Worm (Caenorhabditis elegans): ENCODE results near the gene manf-1.
"Not testable (repeated sequence)": the region's sequence is repeated elsewhere in the genome, so short reads cannot be mapped to it uniquely, and the experiment has no call there.

The manf-1 gene

DNA sequence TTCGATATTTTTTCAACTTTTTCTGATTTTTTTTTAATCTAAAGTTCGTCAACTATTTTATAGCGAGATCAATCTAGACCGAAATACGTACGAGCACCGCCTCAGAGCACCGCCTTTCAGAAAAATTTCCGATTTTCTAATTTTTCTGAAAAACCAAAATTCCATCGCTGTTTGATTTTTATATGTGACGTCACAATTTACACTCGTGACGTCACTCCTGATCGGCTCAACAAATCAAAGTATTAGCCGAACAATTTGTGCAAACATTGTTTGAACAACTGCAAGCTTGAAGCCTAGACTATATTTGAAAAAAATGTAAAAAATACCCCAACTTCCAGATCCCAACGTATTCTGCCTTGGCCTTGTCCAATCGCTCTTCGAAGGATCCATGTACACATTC lies 7.0 kb upstream of the manf-1 start:
- TF ChIP-seq zag-1 (tag; optimal IDR thresholded peaks at IDR 0.05) (no peak), elt-1 (tag; optimal IDR thresholded peaks at IDR 0.05) (no peak), sma-9 (GFP tag; optimal IDR thresholded peaks at IDR 0.05) (no peak), sma-9 (tag; optimal IDR thresholded peaks at IDR 0.05) (no peak), sem-4 (tag; optimal IDR thresholded peaks at IDR 0.05) (no peak), ztf-11 (tag; optimal IDR thresholded peaks at IDR 0.05) (no peak)

DNA sequence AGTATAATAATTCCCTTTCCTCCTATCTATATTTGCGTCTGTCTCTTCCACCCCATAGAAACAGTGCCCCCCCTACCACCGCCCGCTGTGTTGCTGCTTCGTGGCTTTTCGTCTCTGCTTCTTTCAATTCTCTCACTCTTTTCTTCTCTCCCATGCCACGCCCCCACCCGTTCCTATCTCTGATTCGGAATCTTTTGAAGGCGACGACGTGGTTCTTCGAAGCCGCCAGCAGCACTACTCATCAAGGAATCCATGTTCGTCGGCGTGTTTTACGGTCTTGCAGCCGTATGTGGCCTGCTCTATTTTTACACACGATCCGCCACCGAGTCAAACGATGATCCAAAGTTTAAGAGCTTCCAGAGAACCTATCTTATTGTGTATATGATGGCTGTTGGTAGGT lies 3.0 kb upstream of the manf-1 start, which contains the start of gene samt-1:
TSS of gene samt-1 (plus strand) at position 176 of the 400 bp plus-strand sequence.
- TF ChIP-seq lsy-2 (tag; optimal IDR thresholded peaks at IDR 0.05), result no peak
- TF ChIP-seq nhr-10 (tag; optimal IDR thresholded peaks at IDR 0.05), result no peak

DNA sequence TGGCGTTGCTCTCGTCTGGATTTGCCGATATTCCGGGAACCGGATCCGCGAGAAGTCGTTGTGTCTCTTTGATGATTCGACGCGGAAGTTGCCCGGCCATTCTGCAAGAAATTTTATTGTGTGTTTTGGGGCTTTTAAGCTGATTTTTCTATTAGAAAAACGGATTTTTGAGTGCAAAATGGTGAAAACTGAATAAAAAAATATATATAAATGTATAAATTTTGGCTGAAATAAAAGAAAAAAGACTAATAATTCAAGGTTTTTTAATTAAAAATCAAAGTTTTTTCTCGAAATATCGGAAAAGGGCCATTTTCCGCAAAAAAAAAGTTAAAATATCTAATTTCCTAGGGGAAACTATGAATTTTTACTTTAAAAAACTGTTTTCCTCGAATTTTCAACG lies 2.6 kb downstream of the manf-1 start, which contains the start of gene ubc-13:
TSS of gene ubc-13 (minus strand) at position 101 of the 400 bp plus-strand sequence.
- TF ChIP-seq elt-1 (tag; optimal IDR thresholded peaks at IDR 0.05) (no peak), C34F6.9 (tag; optimal IDR thresholded peaks at IDR 0.05) (no peak), lin-39 (tag; optimal IDR thresholded peaks at IDR 0.05) (no peak), lin-11 (tag; optimal IDR thresholded peaks at IDR 0.05) (no peak), F13H6.1 (tag; optimal IDR thresholded peaks at IDR 0.05) (no peak), blmp-1 (tag; optimal IDR thresholded peaks at IDR 0.05; ENCODE audit: insufficient read depth) (no peak)

DNA sequence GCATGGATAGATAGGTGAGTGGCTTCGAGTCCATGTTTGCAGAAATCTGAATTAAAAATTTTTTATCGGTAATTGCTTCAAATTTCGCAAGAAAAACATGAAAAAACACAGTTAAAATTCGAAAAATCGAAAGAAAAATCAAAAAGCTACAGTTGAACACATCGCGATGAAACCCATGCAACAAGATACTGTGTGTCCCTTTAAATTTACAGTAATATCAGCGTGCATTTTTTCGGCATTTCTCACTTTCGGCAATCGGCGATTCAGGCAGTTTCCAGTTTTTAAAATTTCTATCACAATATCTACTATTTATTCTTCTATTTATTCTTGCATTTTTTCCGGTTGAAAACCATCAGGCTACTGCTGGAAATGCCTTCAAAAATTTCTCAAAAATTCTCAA lies 6.0 kb downstream of the manf-1 start, which contains the start of gene fbxc-45:
TSS of gene fbxc-45 (minus strand) at position 48 of the 400 bp plus-strand sequence.
- TF ChIP-seq gmeb-1 (tag; optimal IDR thresholded peaks at IDR 0.05) (no peak), mbf-1 (tag; optimal IDR thresholded peaks at IDR 0.05) (no peak), zag-1 (tag; optimal IDR thresholded peaks at IDR 0.05) (no peak), nhr-237 (tag; optimal IDR thresholded peaks at IDR 0.05) (no peak), sma-9 (GFP tag; optimal IDR thresholded peaks at IDR 0.05) (no peak), sma-9 (tag; optimal IDR thresholded peaks at IDR 0.05) (no peak), nhr-12 (tag; optimal IDR thresholded peaks at IDR 0.05) (no peak), lin-13 (GFP tag; optimal IDR thresholded peaks at IDR 0.05) (no peak), ama-1 (optimal IDR thresholded peaks at IDR 0.05) (no peak), peb-1 (tag; optimal IDR thresholded peaks at IDR 0.05) (no peak), nhr-21 (tag; optimal IDR thresholded peaks at IDR 0.05) (no peak), C34F6.9 (tag; optimal IDR thresholded peaks at IDR 0.05) (no peak), nhr-25 (tag; optimal IDR thresholded peaks at IDR 0.05) (no peak), nhr-6 (tag; optimal IDR thresholded peaks at IDR 0.05) (no peak), nhr-23 (tag; optimal IDR thresholded peaks at IDR 0.05) (no peak)

DNA sequence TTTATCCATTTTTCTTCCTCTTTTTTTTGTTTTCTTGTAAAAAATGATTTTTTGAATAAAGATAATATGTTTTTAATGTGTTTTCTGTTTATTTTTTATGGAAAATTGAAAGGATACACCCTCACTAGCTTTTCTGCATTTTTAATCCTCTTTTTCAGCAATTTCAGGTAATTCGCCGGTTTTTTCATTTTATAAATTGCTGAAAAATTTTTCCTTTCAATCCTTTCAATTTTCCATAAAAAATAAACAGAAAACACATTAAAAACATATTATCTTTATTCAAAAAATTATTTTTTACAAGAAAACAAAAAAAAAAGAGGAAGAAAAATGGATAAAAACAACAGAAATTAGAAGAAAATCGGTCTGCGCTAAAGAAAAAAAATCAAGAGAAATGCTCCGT lies 10.5 kb downstream of the manf-1 start, which contains the start of gene Y54G2A.50:
TSS of gene Y54G2A.50 (plus strand) at position 301 of the 400 bp plus-strand sequence.
- TF ChIP-seq ama-1 (optimal IDR thresholded peaks at IDR 0.05); gmeb-1 (tag; optimal IDR thresholded peaks at IDR 0.05); R02D3.7 (tag; optimal IDR thresholded peaks at IDR 0.05): not testable (repeated sequence)

DNA sequence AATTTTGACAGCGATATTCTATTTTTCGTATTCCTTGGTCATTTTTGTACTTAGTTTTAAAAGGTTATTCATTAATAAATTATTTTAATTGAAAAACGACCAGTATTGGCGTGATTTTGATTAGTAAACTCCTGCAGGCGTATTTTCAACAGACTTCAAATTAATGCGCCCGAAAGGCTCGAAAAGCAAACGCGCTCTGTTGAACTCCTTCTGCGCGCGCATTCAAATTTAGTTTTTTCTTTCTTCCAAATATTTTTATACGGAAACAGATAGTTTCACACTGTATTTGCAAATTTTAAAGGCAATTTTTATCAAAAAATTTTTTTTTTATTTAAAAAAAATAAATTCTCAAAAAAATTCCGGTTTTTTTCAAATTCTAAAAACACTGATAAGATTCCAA lies 12.2 kb downstream of the manf-1 start:
- TF ChIP-seq unc-39 (tag; optimal IDR thresholded peaks at IDR 0.05) (no peak), ztf-11 (tag; optimal IDR thresholded peaks at IDR 0.05) (no peak), ztf-1 (GFP tag; conservative IDR thresholded peaks at IDR 0.05) (no peak), skn-1 (tag; optimal IDR thresholded peaks at IDR 0.05) (no peak), unc-55 (GFP tag; optimal IDR thresholded peaks at IDR 0.05) (peak; percentile 19), gmeb-1 (tag; optimal IDR thresholded peaks at IDR 0.05) (peak; percentile 58), ztf-4 (tag; optimal IDR thresholded peaks at IDR 0.05) (no peak), C34F6.9 (tag; optimal IDR thresholded peaks at IDR 0.05) (no peak), mbf-1 (tag; optimal IDR thresholded peaks at IDR 0.05) (no peak), nhr-11 (tag; optimal IDR thresholded peaks at IDR 0.05) (no peak), lin-13 (GFP tag; optimal IDR thresholded peaks at IDR 0.05) (no peak), nhr-25 (tag; optimal IDR thresholded peaks at IDR 0.05) (no peak), nhr-77 (tag; optimal IDR thresholded peaks at IDR 0.05) (no peak), lin-39 (tag; optimal IDR thresholded peaks at IDR 0.05) (no peak), lsy-2 (tag; optimal IDR thresholded peaks at IDR 0.05) (no peak), mdl-1 (tag; optimal IDR thresholded peaks at IDR 0.05) (no peak), nhr-129 (tag; optimal IDR thresholded peaks at IDR 0.05) (no peak)

All from whole organism, L2 larva.